Fruit fly (Drosophila melanogaster): ENCODE results near the gene CG34408.

- no peak for TF ChIP-seq CG10669 (GFP tag; optimal IDR thresholded peaks at IDR 0.05)
- no peak for TF ChIP-seq CG6854 (GFP tag; optimal IDR thresholded peaks at IDR 0.05)
- no peak for TF ChIP-seq CG6276 (GFP tag; optimal IDR thresholded peaks at IDR 0.05)
- no peak for TF ChIP-seq Gug (GFP tag; IDR thresholded peaks at IDR 0.05)
- no peak for TF ChIP-seq Ets96B (tag; optimal IDR thresholded peaks at IDR 0.05)
- TF ChIP-seq Sox102F (GFP tag; optimal IDR thresholded peaks at IDR 0.05) = no peak
- TF ChIP-seq OdsH (GFP tag; optimal IDR thresholded peaks at IDR 0.05) = no peak
- TF ChIP-seq fkh (GFP tag; optimal IDR thresholded peaks at IDR 0.05) = no peak
- TF ChIP-seq eg (GFP tag; IDR thresholded peaks at IDR 0.05) = no peak
Observed at dm6 chrX:10209556-10210164, 10.2 kb upstream of the CG34408 start.

Measured in whole organism, prepupa.